Worm (Caenorhabditis elegans) whole organism, late embryonic: Measurements from ENCODE around the gene fbxa-100.

Source experiments
- C38D4.7 ChIP-seq: fragments of 200-800 bp; sonication (Bioruptor generic); optimal IDR thresholded peaks from 2 replicates; lab custom pipeline; 2018; ENCODE audit warnings: mild to moderate bottlenecking, missing genetic modification characterization, moderate library complexity, missing compliant biosample characterization
- F13H6.1 ChIP-seq: sonication (generic microtip); optimal IDR thresholded peaks from 2 replicates; lab custom pipeline; 2016; ENCODE audit warnings: missing genetic modification characterization, missing compliant biosample characterization
- K02D7.2 ChIP-seq: sonication (generic microtip); optimal IDR thresholded peaks from 2 replicates; lab custom pipeline; 2017; ENCODE audit warnings: mild to moderate bottlenecking, missing genetic modification characterization, missing compliant biosample characterization
- ceh-14 ChIP-seq: sonication (generic microtip); optimal IDR thresholded peaks from 2 replicates; lab custom pipeline; 2016; ENCODE audit warnings: missing genotype, missing genetic modification characterization, missing compliant biosample characterization
- ceh-18 ChIP-seq: sonication (generic microtip); optimal IDR thresholded peaks from 2 replicates; lab custom pipeline; 2016; ENCODE audit warnings: missing genetic modification characterization, missing compliant biosample characterization
- ceh-19 ChIP-seq: fragments of 200-800 bp; sonication (Bioruptor generic); optimal IDR thresholded peaks from 2 replicates; lab custom pipeline; 2018; ENCODE audit warnings: mild to moderate bottlenecking, missing genetic modification characterization, missing compliant biosample characterization
- ceh-22 ChIP-seq: sonication (generic microtip); optimal IDR thresholded peaks from 2 replicates; lab custom pipeline; 2017; ENCODE audit warnings: missing biosample characterization, missing genetic modification characterization
- ceh-24 ChIP-seq: sonication (generic microtip); optimal IDR thresholded peaks from 2 replicates; lab custom pipeline; 2016; ENCODE audit warnings: mild to moderate bottlenecking, missing genetic modification characterization, missing compliant biosample characterization
- ceh-31 ChIP-seq: sonication (generic microtip); optimal IDR thresholded peaks from 2 replicates; lab custom pipeline; 2016; ENCODE audit warnings: missing genetic modification characterization, missing compliant biosample characterization
- ceh-34 ChIP-seq: sonication (generic microtip); optimal IDR thresholded peaks from 2 replicates; lab custom pipeline; 2016; ENCODE audit warnings: mild to moderate bottlenecking, missing genetic modification characterization, missing compliant biosample characterization
- ceh-45 ChIP-seq: fragments of 200-800 bp; sonication (Bioruptor generic); IDR thresholded peaks from 2 replicates; pipeline ENCODE4 v1.3.6; 2022; ENCODE audit warnings: missing genetic modification reagents, missing genetic modification characterization, missing compliant biosample characterization
- ceh-6 ChIP-seq: fragments of 200-800 bp; sonication (Bioruptor generic); optimal IDR thresholded peaks from 2 replicates; lab custom pipeline; 2018; ENCODE audit warnings: mild to moderate bottlenecking, missing genetic modification characterization, missing compliant biosample characterization
- ceh-9 ChIP-seq: sonication (generic microtip); optimal IDR thresholded peaks from 2 replicates; lab custom pipeline; 2016; ENCODE audit warnings: mild to moderate bottlenecking, missing genetic modification characterization, inconsistent platforms, missing compliant biosample characterization
- che-1 ChIP-seq: sonication (generic microtip); optimal IDR thresholded peaks from 2 replicates; lab custom pipeline; 2016; ENCODE audit warnings: mild to moderate bottlenecking, missing genetic modification characterization, missing compliant biosample characterization
- dve-1 ChIP-seq: sonication (generic microtip); optimal IDR thresholded peaks from 2 replicates; lab custom pipeline; 2017; ENCODE audit warnings: antibody characterized with exemption, mild to moderate bottlenecking, missing genetic modification characterization, missing compliant biosample characterization
- elt-2 ChIP-seq: sonication (generic microtip); optimal IDR thresholded peaks from 2 replicates; lab custom pipeline; 2016; ENCODE audit warnings: missing genetic modification reagents, missing genetic modification characterization, missing compliant biosample characterization
- ets-4 ChIP-seq: sonication (generic microtip); optimal IDR thresholded peaks from 2 replicates; lab custom pipeline; 2016; ENCODE audit warnings: missing genetic modification characterization, missing compliant biosample characterization
- fkh-10 ChIP-seq: fragments of 150-350 bp; optimal IDR thresholded peaks from 2 replicates; lab custom pipeline; 2014; ENCODE audit warnings: missing biosample characterization, missing genetic modification reagents, missing genetic modification characterization
- fkh-6 ChIP-seq: sonication (generic microtip); optimal IDR thresholded peaks from 2 replicates; lab custom pipeline; 2016; ENCODE audit warnings: missing genetic modification characterization, missing compliant biosample characterization
- gmeb-2 ChIP-seq: sonication (generic microtip); optimal IDR thresholded peaks from 2 replicates; lab custom pipeline; 2016; ENCODE audit warnings: missing genetic modification characterization, inconsistent platforms, missing compliant biosample characterization
- hlh-30 ChIP-seq: sonication (generic microtip); optimal IDR thresholded peaks from 2 replicates; lab custom pipeline; 2017; ENCODE audit warnings: antibody characterized with exemption, missing genetic modification characterization, missing compliant biosample characterization; ENCODE audit not compliant: insufficient read depth
- hlh-6 ChIP-seq: sonication (generic microtip); optimal IDR thresholded peaks from 2 replicates; lab custom pipeline; 2016; ENCODE audit warnings: missing genotype, missing genetic modification characterization, missing compliant biosample characterization
- hlh-8 ChIP-seq: sonication (generic microtip); optimal IDR thresholded peaks from 2 replicates; lab custom pipeline; 2016; ENCODE audit warnings: missing genotype, missing genetic modification characterization, missing compliant biosample characterization
- madf-2 ChIP-seq: sonication (generic microtip); optimal IDR thresholded peaks from 2 replicates; lab custom pipeline; 2017; ENCODE audit warnings: missing genetic modification characterization, missing compliant biosample characterization
- nfya-1 ChIP-seq: sonication (generic microtip); optimal IDR thresholded peaks from 2 replicates; lab custom pipeline; 2017; ENCODE audit warnings: missing genetic modification characterization, mild to moderate bottlenecking, missing compliant biosample characterization, antibody characterized with exemption, moderate library complexity
- npax-4 ChIP-seq: sonication (generic microtip); optimal IDR thresholded peaks from 2 replicates; lab custom pipeline; 2016; ENCODE audit warnings: missing genetic modification characterization, missing compliant biosample characterization
- pha-4 ChIP-seq: fragments of 150-350 bp; optimal IDR thresholded peaks from 2 replicates; lab custom pipeline; 2018; ENCODE audit warnings: missing biosample characterization, missing genetic modification reagents, missing genetic modification characterization
- pqm-1 ChIP-seq: sonication (generic microtip); optimal IDR thresholded peaks from 2 replicates; lab custom pipeline; 2016; ENCODE audit warnings: missing genetic modification characterization, missing compliant biosample characterization
- pros-1 ChIP-seq: fragments of 150-350 bp; optimal IDR thresholded peaks from 2 replicates; lab custom pipeline; 2014; ENCODE audit warnings: missing biosample characterization, missing genetic modification reagents, missing genetic modification characterization
- sdc-2 ChIP-seq: sonication (generic microtip); optimal IDR thresholded peaks from 2 replicates; lab custom pipeline; 2016; ENCODE audit warnings: missing genotype, missing genetic modification characterization, missing compliant biosample characterization
- ttx-3 ChIP-seq: sonication (generic microtip); optimal IDR thresholded peaks from 2 replicates; lab custom pipeline; 2016; ENCODE audit warnings: missing genetic modification reagents, missing genetic modification characterization, missing compliant biosample characterization
- unc-3 ChIP-seq, 2 experiments: fragments of 200-800 bp in 1 of 2; sonication (Bioruptor generic) in 1 of 2; sonication (generic microtip) in 1 of 2; conservative IDR thresholded peaks in 1 of 2; optimal IDR thresholded peaks in 1 of 2; 2 replicates each; pipeline versions ENCODE4 v1.3.6 to Lab custom; 2016 to 2022; ENCODE audit warnings: missing compliant biosample characterization in 2 of 2, missing genetic modification characterization in 2 of 2, missing genetic modification reagents in 1 of 2
- unc-42 ChIP-seq: sonication (generic microtip); optimal IDR thresholded peaks from 2 replicates; lab custom pipeline; 2016; ENCODE audit warnings: missing genotype, missing genetic modification characterization, missing compliant biosample characterization
- unc-55 ChIP-seq: sonication (generic microtip); optimal IDR thresholded peaks from 2 replicates; lab custom pipeline; 2017; ENCODE audit warnings: missing biosample characterization, missing genetic modification reagents, missing genetic modification characterization
- zip-5 ChIP-seq: sonication (generic microtip); optimal IDR thresholded peaks from 2 replicates; lab custom pipeline; 2016; ENCODE audit warnings: missing genetic modification characterization, missing compliant biosample characterization

The fbxa-100 gene

DNA sequence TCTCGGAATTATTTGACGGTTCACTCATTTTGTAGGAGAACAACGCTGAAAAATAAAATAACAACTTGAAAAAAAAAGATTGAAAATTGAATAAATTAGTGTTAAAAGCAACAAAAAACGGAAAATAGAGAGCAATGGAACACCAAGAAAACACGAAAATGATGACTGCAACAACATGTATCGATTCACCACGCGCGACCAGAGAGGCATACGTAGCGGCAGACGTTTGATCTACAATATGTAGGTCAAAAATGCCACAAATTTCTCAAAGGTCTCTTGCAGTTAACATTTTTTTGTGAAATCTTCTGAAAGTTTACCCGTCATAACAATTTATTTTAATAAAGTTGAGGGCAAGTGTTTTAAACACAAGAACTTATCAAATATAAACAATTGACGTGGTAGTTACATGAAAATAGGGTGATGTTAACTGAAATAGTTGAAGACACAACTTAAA is 4.9 kb downstream of the fbxa-100 start, which contains the start of gene F14H3.5 (continued):
- no peak for TF ChIP-seq madf-2

DNA sequence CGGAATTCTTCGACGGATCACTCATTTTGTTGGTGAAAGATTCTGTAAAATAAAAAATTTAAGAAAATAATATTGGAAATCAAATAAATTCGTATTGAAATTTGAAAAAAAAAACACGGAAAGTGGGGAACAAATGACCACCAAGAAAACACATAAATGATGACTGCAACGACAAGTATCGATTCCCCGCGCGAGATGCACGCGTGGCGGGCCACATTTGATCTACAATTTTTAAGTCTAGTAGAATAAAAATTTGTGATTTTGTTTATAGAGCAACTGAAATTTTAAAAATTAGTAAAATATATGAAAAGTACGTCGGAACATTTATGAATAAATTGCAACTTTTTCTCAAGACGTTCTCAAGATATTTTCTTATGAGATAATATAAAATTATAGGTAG is 6.9 kb downstream of the fbxa-100 start, which contains the start of gene F14H3.4:
Gene F14H3.4, minus strand, starts transcription at position 42 of the 400 bp plus-strand sequence.
- TF ChIP-seq ceh-19 (GFP tag; lab: Kevin White, UChicago): no peak
- no peak for TF ChIP-seq ceh-34 (tag; lab: Kevin White, UChicago)
- no peak for TF ChIP-seq ceh-9 (tag; lab: Kevin White, UChicago)
- no peak for TF ChIP-seq pha-4
- TF ChIP-seq npax-4: no peak
- no peak for TF ChIP-seq ceh-6 (GFP tag; lab: Kevin White, UChicago)
- no peak for TF ChIP-seq pqm-1 (tag; lab: Kevin White, UChicago)
- TF ChIP-seq elt-2 (tag; lab: Kevin White, UChicago): no peak
- no peak for TF ChIP-seq ceh-14 (tag; lab: Kevin White, UChicago)
- TF ChIP-seq unc-42 (tag; lab: Kevin White, UChicago): no peak
- TF ChIP-seq hlh-6 (tag; lab: Kevin White, UChicago): no peak
- no peak for TF ChIP-seq zip-5 (tag; lab: Kevin White, UChicago)
- TF ChIP-seq ceh-31 (tag; lab: Kevin White, UChicago): no peak
- TF ChIP-seq hlh-8 (tag; lab: Kevin White, UChicago): no peak

- TF ChIP-seq ceh-22 (tag; lab: Kevin White, UChicago) (no peak), madf-2 (no peak), fkh-6 (tag; lab: Kevin White, UChicago) (no peak), ceh-6 (GFP tag; lab: Kevin White, UChicago) (no peak), ceh-24 (tag; lab: Kevin White, UChicago) (no peak), hlh-30 (no peak), unc-3 (GFP tag; conservative IDR thresholded peaks at IDR 0.05; lab: Robert Waterston, UW) (no peak), unc-3 (tag; optimal IDR thresholded peaks at IDR 0.05; lab: Kevin White, UChicago) (no peak), elt-2 (tag; lab: Kevin White, UChicago) (no peak), unc-55 (GFP tag; lab: Kevin White, UChicago) (no peak), unc-42 (tag; lab: Kevin White, UChicago) (no peak), che-1 (tag; lab: Kevin White, UChicago) (no peak), ceh-45 (GFP tag; lab: Robert Waterston, UW) (no peak), ets-4 (tag; lab: Kevin White, UChicago) (no peak), K02D7.2 (tag; lab: Kevin White, UChicago) (no peak), ttx-3 (no peak), fkh-10 (GFP tag; lab: Kevin White, UChicago) (no peak), sdc-2 (no peak)
- TF ChIP-seq, all 69 proteins: peak for 0
These were observed 8.5 kb downstream of the fbxa-100 start, which contains the start of gene F14H3.3 for ce11 chrV:16053373-16053772. Gene F14H3.3 (minus strand): TSS chrV:16053473.

DNA sequence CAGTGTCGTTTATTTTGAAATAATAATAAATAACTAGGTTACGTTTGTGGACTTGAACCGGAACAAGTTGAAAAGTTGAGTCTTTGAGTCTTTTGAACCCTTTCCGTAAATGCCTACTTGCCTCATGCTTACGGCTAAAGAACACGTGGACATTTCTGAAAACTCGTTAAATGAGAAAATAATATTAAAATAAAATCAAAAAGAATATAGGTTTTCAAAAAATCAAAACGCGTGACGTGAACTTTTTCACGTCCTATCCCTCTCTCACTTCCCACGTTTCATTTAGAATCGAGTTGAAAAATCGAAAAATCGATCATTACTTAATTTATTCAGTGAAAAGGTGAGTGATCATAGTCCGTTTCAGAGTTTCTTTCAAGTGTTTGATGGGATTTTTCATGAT is 12.7 kb downstream of the fbxa-100 start, which contains the start of gene best-12:
Gene best-12, plus strand, starts transcription at position 301 of the 400 bp plus-strand sequence.
- no peak for TF ChIP-seq ceh-6 (GFP tag; lab: Kevin White, UChicago)
- no peak for TF ChIP-seq C38D4.7 (GFP tag; lab: Kevin White, UChicago)
- TF ChIP-seq gmeb-2 (tag; lab: Kevin White, UChicago): no peak

ce11 chrV:16047508-16047907 is 14.4 kb downstream of the fbxa-100 start, which contains the start of gene str-198:
Gene str-198 (plus strand): TSS chrV:16047808.
- no peak for TF ChIP-seq pqm-1 (tag; lab: Kevin White, UChicago)
- no peak for TF ChIP-seq nfya-1 (tag; lab: Kevin White, UChicago)
- TF ChIP-seq pros-1 (tag; lab: Kevin White, UChicago): no peak
- no peak for TF ChIP-seq ceh-14 (tag; lab: Kevin White, UChicago)
- TF ChIP-seq unc-55 (GFP tag; lab: Kevin White, UChicago): no peak
- TF ChIP-seq hlh-30: no peak
- TF ChIP-seq dve-1: no peak
- no peak for TF ChIP-seq F13H6.1 (tag; lab: Kevin White, UChicago)
- no peak for TF ChIP-seq ceh-18 (tag; lab: Kevin White, UChicago)
